Worm (Caenorhabditis elegans) whole organism, young adult: Measurements from ENCODE around the gene M03C11.3.

Experiments
- B0261.1 ChIP-seq: sonication (generic microtip); optimal IDR thresholded peaks from 2 replicates; lab custom pipeline; 2016; ENCODE audit warnings: mild to moderate bottlenecking, missing genetic modification characterization, moderate library complexity, missing compliant biosample characterization
- B0336.3 ChIP-seq: fragments of 200-800 bp; sonication (Bioruptor generic); IDR thresholded peaks from 2 replicates; pipeline ENCODE4 v1.3.6; 2022; ENCODE audit warnings: missing genetic modification characterization, missing compliant biosample characterization
- F23B12.7 ChIP-seq: sonication (generic microtip); optimal IDR thresholded peaks from 2 replicates; lab custom pipeline; 2017; ENCODE audit warnings: missing genetic modification characterization, mild to moderate bottlenecking, missing compliant biosample characterization, antibody characterized with exemption, moderate library complexity; ENCODE audit not compliant: insufficient read depth
- F33H1.4 ChIP-seq: fragments of 200-800 bp; sonication (Bioruptor generic); IDR thresholded peaks from 2 replicates; pipeline ENCODE4 v1.3.6; 2022; ENCODE audit warnings: missing genetic modification reagents, missing genetic modification characterization, missing compliant biosample characterization
- F37B4.10 ChIP-seq: fragments of 200-800 bp; sonication (Bioruptor generic); IDR thresholded peaks from 2 replicates; pipeline ENCODE4 v1.3.6; 2022; ENCODE audit warnings: missing genetic modification characterization, missing compliant biosample characterization
- F39B2.1 ChIP-seq: fragments of 200-800 bp; sonication (Bioruptor generic); IDR thresholded peaks from 2 replicates; pipeline ENCODE4 v1.3.6; 2022; ENCODE audit warnings: missing genetic modification reagents, missing genetic modification characterization, missing compliant biosample characterization
- F55B11.4 ChIP-seq: sonication (generic microtip); optimal IDR thresholded peaks from 2 replicates; lab custom pipeline; 2016; ENCODE audit warnings: missing compliant biosample characterization, missing genetic modification characterization, borderline replicate concordance; ENCODE audit not compliant: insufficient read depth
- Y79H2A.3 ChIP-seq: fragments of 200-800 bp; sonication (Bioruptor generic); conservative IDR thresholded peaks from 2 replicates; pipeline ENCODE4 v1.3.6; 2022; ENCODE audit warnings: missing genetic modification reagents, missing genetic modification characterization, missing compliant biosample characterization
- attf-3 ChIP-seq: fragments of 200-800 bp; sonication (Bioruptor generic); conservative IDR thresholded peaks from 2 replicates; pipeline ENCODE4 v1.3.6; 2022; ENCODE audit warnings: missing genetic modification reagents, missing genetic modification characterization, missing compliant biosample characterization
- ccch-3 ChIP-seq: fragments of 200-800 bp; sonication (Bioruptor generic); optimal IDR thresholded peaks from 2 replicates; lab custom pipeline; 2018; ENCODE audit warnings: mild to moderate bottlenecking, missing genetic modification characterization, missing compliant biosample characterization
- cebp-1 ChIP-seq, 2 experiments: fragments of 200-800 bp in 1 of 2; sonication (Bioruptor generic) in 1 of 2; sonication (generic microtip) in 1 of 2; IDR thresholded peaks in 1 of 2; optimal IDR thresholded peaks in 1 of 2; 2 replicates each; pipeline versions ENCODE4 v1.3.6 to Lab custom; 2017 to 2022; ENCODE audit warnings: missing compliant biosample characterization in 2 of 2, missing genetic modification characterization in 2 of 2, mild to moderate bottlenecking in 1 of 2, missing genetic modification reagents in 1 of 2, moderate library complexity in 1 of 2
- ceh-40 ChIP-seq: fragments of 200-800 bp; sonication (Bioruptor generic); IDR thresholded peaks from 2 replicates; pipeline ENCODE4 v1.3.6; 2022; ENCODE audit warnings: missing genetic modification characterization, missing compliant biosample characterization
- ceh-58 ChIP-seq: fragments of 200-800 bp; sonication (Bioruptor generic); IDR thresholded peaks from 2 replicates; pipeline ENCODE4 v1.3.6; 2022; ENCODE audit warnings: missing genetic modification characterization, missing compliant biosample characterization
- ceh-91 ChIP-seq: fragments of 200-800 bp; sonication (Bioruptor generic); IDR thresholded peaks from 2 replicates; pipeline ENCODE4 v1.3.6; 2022; ENCODE audit warnings: missing genetic modification reagents, missing genetic modification characterization, missing compliant biosample characterization
- dpff-1 ChIP-seq: sonication (generic microtip); optimal IDR thresholded peaks from 2 replicates; lab custom pipeline; 2017; ENCODE audit warnings: mild to moderate bottlenecking, missing genetic modification characterization, missing compliant biosample characterization
- egl-44 ChIP-seq: fragments of 200-800 bp; sonication (Bioruptor generic); IDR thresholded peaks from 2 replicates; pipeline ENCODE4 v1.3.6; 2022; ENCODE audit warnings: missing genetic modification reagents, missing genetic modification characterization, missing compliant biosample characterization
- egrh-3 ChIP-seq: fragments of 200-800 bp; sonication (Bioruptor generic); IDR thresholded peaks from 2 replicates; pipeline ENCODE4 v1.3.6; 2022; ENCODE audit warnings: missing genetic modification reagents, missing genetic modification characterization, missing compliant biosample characterization
- ekl-4 ChIP-seq: fragments of 200-800 bp; sonication (Bioruptor generic); IDR thresholded peaks from 2 replicates; pipeline ENCODE4 v1.3.6; 2022; ENCODE audit warnings: missing genetic modification reagents, missing genetic modification characterization, missing compliant biosample characterization
- ets-4 ChIP-seq: fragments of 200-800 bp; sonication (Bioruptor generic); optimal IDR thresholded peaks from 2 replicates; lab custom pipeline; 2018; ENCODE audit warnings: mild to moderate bottlenecking, missing genetic modification characterization, missing compliant biosample characterization
- let-607 ChIP-seq, 2 experiments: fragments of 200-800 bp in 1 of 2; sonication (Bioruptor generic) in 1 of 2; sonication (generic microtip) in 1 of 2; optimal IDR thresholded peaks; 2 replicates each; lab custom pipeline; 2016 to 2018; ENCODE audit warnings: mild to moderate bottlenecking in 2 of 2, missing compliant biosample characterization in 2 of 2, missing genetic modification characterization in 2 of 2, moderate library complexity in 2 of 2, missing genotype in 1 of 2
- lin-35 ChIP-seq, 3 experiments: fragments of 150-350 bp in 2 of 3; sonication (generic microtip) in 1 of 3; optimal IDR thresholded peaks; 2 replicates each; lab custom pipeline; 2014 to 2018; ENCODE audit warnings: missing biosample characterization in 3 of 3, missing genetic modification characterization in 3 of 3, missing genetic modification reagents in 3 of 3
- lin-54 ChIP-seq: fragments of 200-800 bp; sonication (Bioruptor generic); optimal IDR thresholded peaks from 2 replicates; lab custom pipeline; 2018; ENCODE audit warnings: mild to moderate bottlenecking, missing genetic modification characterization, missing compliant biosample characterization
- lir-1 ChIP-seq: fragments of 200-800 bp; sonication (Bioruptor generic); conservative IDR thresholded peaks from 2 replicates; pipeline ENCODE4 v1.3.6; 2022; ENCODE audit warnings: missing genetic modification reagents, missing genetic modification characterization, missing compliant biosample characterization
- madf-3 ChIP-seq: fragments of 200-800 bp; sonication (Bioruptor generic); IDR thresholded peaks from 2 replicates; pipeline ENCODE4 v1.3.6; 2022; ENCODE audit warnings: missing genetic modification reagents, missing genetic modification characterization, missing compliant biosample characterization
- mcd-1 ChIP-seq: fragments of 200-800 bp; sonication (Bioruptor generic); IDR thresholded peaks from 2 replicates; pipeline ENCODE4 v1.3.6; 2022; ENCODE audit warnings: missing genetic modification reagents, missing genetic modification characterization, missing compliant biosample characterization
- mes-4 ChIP-seq: sonication (generic microtip); optimal IDR thresholded peaks from 2 replicates; lab custom pipeline; 2016; ENCODE audit warnings: missing genotype, missing genetic modification characterization, missing compliant biosample characterization
- nfya-2 ChIP-seq: fragments of 200-800 bp; sonication (Bioruptor generic); IDR thresholded peaks from 2 replicates; pipeline ENCODE4 v1.3.6; 2022; ENCODE audit warnings: missing genetic modification reagents, missing genetic modification characterization, missing compliant biosample characterization
- nfyb-1 ChIP-seq: fragments of 200-800 bp; sonication (Bioruptor generic); IDR thresholded peaks from 2 replicates; pipeline ENCODE4 v1.3.6; 2022; ENCODE audit warnings: missing genetic modification reagents, missing genetic modification characterization, missing compliant biosample characterization
- nhr-120 ChIP-seq: fragments of 200-800 bp; sonication (Bioruptor generic); IDR thresholded peaks from 2 replicates; pipeline ENCODE4 v1.3.6; 2022; ENCODE audit warnings: missing genetic modification characterization, missing compliant biosample characterization
- nhr-90 ChIP-seq: sonication (generic microtip); optimal IDR thresholded peaks from 2 replicates; lab custom pipeline; 2016; ENCODE audit warnings: missing genotype, mild to moderate bottlenecking, missing genetic modification characterization, missing compliant biosample characterization
- pbrm-1 ChIP-seq: fragments of 200-800 bp; sonication (Bioruptor generic); IDR thresholded peaks from 2 replicates; pipeline ENCODE4 v1.3.6; 2022; ENCODE audit warnings: missing genetic modification reagents, missing genetic modification characterization, missing compliant biosample characterization
- sdz-38 ChIP-seq: sonication (generic microtip); optimal IDR thresholded peaks from 2 replicates; lab custom pipeline; 2016; ENCODE audit warnings: missing genotype, missing genetic modification characterization, missing compliant biosample characterization
- snpc-4 ChIP-seq, 5 experiments: fragments of 150-350 bp in 1 of 5; sonication (generic microtip) in 4 of 5; optimal IDR thresholded peaks; 2 replicates each; lab custom pipeline; 2014 to 2018; ENCODE audit warnings: missing genetic modification characterization in 5 of 5, missing biosample characterization in 3 of 5, antibody characterized with exemption in 2 of 5, mild to moderate bottlenecking in 2 of 5, missing compliant biosample characterization in 2 of 5, missing genotype in 2 of 5, moderate library complexity in 2 of 5, missing genetic modification reagents in 1 of 5
- tbp1 ChIP-seq: fragments of 200-800 bp; sonication (Bioruptor generic); optimal IDR thresholded peaks from 2 replicates; lab custom pipeline; 2018; ENCODE audit warnings: mild to moderate bottlenecking, missing genetic modification characterization, missing compliant biosample characterization
- unc-62 ChIP-seq: fragments of 150-350 bp; optimal IDR thresholded peaks from 2 replicates; lab custom pipeline; 2014; ENCODE audit warnings: missing biosample characterization, missing genetic modification reagents, missing genetic modification characterization
- xnd-1 ChIP-seq: sonication (generic microtip); optimal IDR thresholded peaks from 2 replicates; lab custom pipeline; 2016; ENCODE audit warnings: missing genotype, missing genetic modification reagents, missing genetic modification characterization, missing compliant biosample characterization
- zfh-2 ChIP-seq: fragments of 200-800 bp; sonication (Bioruptor generic); conservative IDR thresholded peaks from 2 replicates; pipeline ENCODE4 v1.3.6; 2022; ENCODE audit warnings: missing genetic modification reagents, missing genetic modification characterization, missing compliant biosample characterization
- zim-3 ChIP-seq: sonication (generic microtip); optimal IDR thresholded peaks from 2 replicates; lab custom pipeline; 2017; ENCODE audit warnings: mild to moderate bottlenecking, missing genetic modification characterization, moderate library complexity, missing compliant biosample characterization
- ztf-18 ChIP-seq: sonication (generic microtip); optimal IDR thresholded peaks from 2 replicates; lab custom pipeline; 2016; ENCODE audit warnings: missing genotype, mild to moderate bottlenecking, missing genetic modification characterization, missing compliant biosample characterization
- ztf-26 ChIP-seq: sonication (generic microtip); optimal IDR thresholded peaks from 2 replicates; lab custom pipeline; 2017; ENCODE audit warnings: missing genetic modification characterization, missing compliant biosample characterization
- ztf-3 ChIP-seq: fragments of 200-800 bp; sonication (Bioruptor generic); optimal IDR thresholded peaks from 2 replicates; lab custom pipeline; 2018; ENCODE audit warnings: mild to moderate bottlenecking, missing genetic modification characterization, missing compliant biosample characterization

The M03C11.3 gene

DNA sequence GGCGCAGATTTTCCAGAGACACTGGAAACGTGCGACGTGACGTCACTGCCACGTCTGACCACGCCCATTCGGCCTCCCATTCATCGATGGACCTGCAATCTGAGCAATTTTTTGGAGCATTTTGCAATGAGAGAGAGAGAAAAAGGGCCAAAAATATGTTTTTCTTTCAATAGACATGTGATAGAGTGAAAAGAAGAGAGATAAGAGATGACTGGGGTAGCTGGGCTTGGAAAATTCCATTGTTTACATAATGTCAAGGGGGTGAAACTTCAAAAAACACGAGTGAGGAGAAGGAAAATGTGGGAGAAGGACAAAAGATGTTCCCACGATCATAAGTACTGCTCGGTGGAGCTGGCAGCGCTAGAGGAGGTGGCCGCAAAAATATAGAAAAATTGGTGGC, 8.9 kb upstream of the M03C11.3 start, which contains the start of gene M03C11.1:
Gene M03C11.1, minus strand, starts transcription at position 101 of the 400 bp plus-strand sequence.
- TF ChIP-seq pbrm-1 (GFP tag; lab: Robert Waterston, UW) (no peak), xnd-1 (tag; lab: Kevin White, UChicago) (no peak), attf-3 (GFP tag; lab: Robert Waterston, UW) (no peak), F55B11.4 (tag; lab: Kevin White, UChicago) (no peak), F37B4.10 (GFP tag; lab: Robert Waterston, UW) (no peak), let-607 (tag; optimal IDR thresholded peaks at IDR 0.05; lab: Kevin White, UChicago) (no peak), nhr-120 (GFP tag; lab: Robert Waterston, UW) (no peak), ets-4 (no peak), F39B2.1 (no peak), mes-4 (tag; lab: Kevin White, UChicago) (no peak), B0261.1 (tag; lab: Kevin White, UChicago) (no peak), ceh-40 (GFP tag; lab: Robert Waterston, UW) (no peak), unc-62 (GFP tag; lab: Kevin White, UChicago) (no peak), mcd-1 (no peak)

ce11 chrIII:10396891-10397502, 7.9 kb upstream of the M03C11.3 start:
- TF ChIP-seq ceh-91 (GFP tag; lab: Robert Waterston, UW) (no peak), zim-3 (tag; lab: Kevin White, UChicago) (no peak), nfyb-1 (GFP tag; lab: Robert Waterston, UW) (no peak), B0336.3 (GFP tag; lab: Robert Waterston, UW) (no peak), nfya-2 (GFP tag; lab: Robert Waterston, UW) (no peak), pbrm-1 (GFP tag; lab: Robert Waterston, UW) (no peak), lir-1 (GFP tag; lab: Robert Waterston, UW) (no peak), tbp1 (GFP tag; lab: Kevin White, UChicago) (no peak), sdz-38 (tag; lab: Kevin White, UChicago) (no peak), ccch-3 (GFP tag; lab: Kevin White, UChicago) (no peak), let-607 (tag; optimal IDR thresholded peaks at IDR 0.05; lab: Kevin White, UChicago) (no peak), ets-4 (no peak), attf-3 (GFP tag; lab: Robert Waterston, UW) (no peak)

- TF ChIP-seq ceh-58 (GFP tag; lab: Robert Waterston, UW) (0 out of 2 replicates have a peak, but pooled peaks have one; percentile 18), egrh-3 (GFP tag; lab: Robert Waterston, UW) (peak; percentile 32; the same call in 1 of the 2 replicates), zfh-2 (GFP tag; lab: Robert Waterston, UW) (peak; percentile 61), ztf-3 (GFP tag; lab: Kevin White, UChicago) (no peak)
Measured at ce11 chrIII:10398919-10399318, 6.0 kb upstream of the M03C11.3 start.

- TF ChIP-seq F33H1.4 (GFP tag; lab: Robert Waterston, UW) (peak; percentile 100), cebp-1 (GFP tag; IDR thresholded peaks at IDR 0.05; lab: Robert Waterston, UW) (peak; percentile 98), cebp-1 (tag; optimal IDR thresholded peaks at IDR 0.05; lab: Kevin White, UChicago) (peak; percentile 100), ztf-18 (peak; percentile 82), Y79H2A.3 (no peak), lin-54 (GFP tag; lab: Kevin White, UChicago) (peak; percentile 96), madf-3 (GFP tag; lab: Robert Waterston, UW) (peak; percentile 93), dpff-1 (no peak), F23B12.7 (peak; percentile 63), ztf-26 (tag; lab: Kevin White, UChicago) (peak; percentile 95), lin-35 (GFP tag; optimal IDR thresholded peaks at IDR 0.05; lab: Kevin White, UChicago) (peak; percentile 4 to 92 (median 49)), snpc-4 (GFP tag; optimal IDR thresholded peaks at IDR 0.05; lab: Kevin White, UChicago) (peak; percentile 56), snpc-4 (tag; optimal IDR thresholded peaks at IDR 0.05; lab: Kevin White, UChicago) (peak in 3 of 4 experiments; percentile 79 to 86 (median 80)), ceh-91 (GFP tag; lab: Robert Waterston, UW) (peak; percentile 93), let-607 (tag; optimal IDR thresholded peaks at IDR 0.05; lab: Kevin White, UChicago) (peak; percentile 81 to 87), ccch-3 (GFP tag; lab: Kevin White, UChicago) (no peak), egl-44 (GFP tag; lab: Robert Waterston, UW) (peak; percentile 53; the same call in 1 of the 2 replicates), ekl-4 (GFP tag; lab: Robert Waterston, UW) (peak; percentile 97), nhr-90 (no peak)
Measured at ce11 chrIII:10407198-10407663, 2.4 kb downstream of the M03C11.3 start, which contains the start of gene hat-1. TSS of gene hat-1 (minus strand) at chrIII:10407248.
